Fruit fly (Drosophila melanogaster) whole organism, embryonic: Measurements from ENCODE around the gene kz.

Experiments used
- CG10147 ChIP-seq: fragments of 200-800 bp; sonication (Bioruptor generic); optimal IDR thresholded peaks from 2 replicates; lab custom pipeline; 2019; ENCODE audit warnings: missing biosample characterization, mild to moderate bottlenecking, missing genetic modification characterization, moderate library complexity
- CG10209 ChIP-seq: fragments of 200-800 bp; sonication (Bioruptor generic); optimal IDR thresholded peaks from 3 replicates; lab custom pipeline; 2017; ENCODE audit warnings: missing biosample characterization, mild to moderate bottlenecking, missing genetic modification characterization, missing genetic modification reagents
- CG10321 ChIP-seq: fragments of 200-800 bp; sonication (Bioruptor generic); IDR thresholded peaks from 2 replicates; pipeline ENCODE4 v1.3.6; 2022; ENCODE audit warnings: missing biosample characterization, missing genetic modification characterization
- CG10366 ChIP-seq: fragments of 200-800 bp; sonication (Bioruptor generic); IDR thresholded peaks from 2 replicates; pipeline ENCODE4 v1.3.6; 2022; ENCODE audit warnings: missing biosample characterization, missing genetic modification characterization
- CG11456 ChIP-seq: fragments of 200-800 bp; sonication (Bioruptor generic); IDR thresholded peaks from 3 replicates; pipeline ENCODE4 v1.3.6; 2022; ENCODE audit warnings: missing biosample characterization, missing genetic modification characterization
- CG11560 ChIP-seq: fragments of 200-800 bp; sonication (Bioruptor generic); IDR thresholded peaks from 3 replicates; pipeline ENCODE4 v1.3.6; 2022; ENCODE audit warnings: missing biosample characterization, missing genetic modification characterization
- CG11695 ChIP-seq: fragments of 200-800 bp; sonication (Bioruptor generic); IDR thresholded peaks from 3 replicates; pipeline ENCODE4 v1.3.6; 2022; ENCODE audit warnings: missing biosample characterization, missing genetic modification characterization
- CG11696 ChIP-seq: fragments of 200-800 bp; sonication (Bioruptor generic); IDR thresholded peaks from 2 replicates; pipeline ENCODE4 v1.3.6; 2022; ENCODE audit warnings: missing biosample characterization, missing genetic modification characterization
- CG12769 ChIP-seq: fragments of 200-800 bp; sonication (Bioruptor generic); optimal IDR thresholded peaks from 2 replicates; lab custom pipeline; 2019; ENCODE audit warnings: missing biosample characterization, mild to moderate bottlenecking, missing genetic modification characterization, moderate library complexity
- CG14014 ChIP-seq: fragments of 200-800 bp; sonication (Bioruptor generic); IDR thresholded peaks from 2 replicates; pipeline ENCODE4 v1.3.6; 2022; ENCODE audit warnings: missing biosample characterization, missing genetic modification characterization
- CG2120 ChIP-seq: fragments of 200-800 bp; sonication (Bioruptor generic); optimal IDR thresholded peaks from 3 replicates; lab custom pipeline; 2016; ENCODE audit warnings: missing biosample characterization, missing genetic modification characterization
- CG2678 ChIP-seq: fragments of 200-800 bp; sonication (Bioruptor generic); optimal IDR thresholded peaks from 3 replicates; lab custom pipeline; 2019; ENCODE audit warnings: missing biosample characterization, mild to moderate bottlenecking, missing genetic modification characterization, moderate library complexity
- CG32532 ChIP-seq: fragments of 200-800 bp; sonication (Bioruptor generic); IDR thresholded peaks from 2 replicates; pipeline ENCODE4 v1.3.6; 2022; ENCODE audit warnings: missing biosample characterization, missing genetic modification characterization
- CG3995 ChIP-seq: fragments of 200-800 bp; sonication (Bioruptor generic); optimal IDR thresholded peaks from 3 replicates; lab custom pipeline; 2016; ENCODE audit warnings: missing biosample characterization, missing genetic modification characterization
- CG43689 ChIP-seq: fragments of 200-800 bp; sonication (Bioruptor generic); IDR thresholded peaks from 2 replicates; pipeline ENCODE4 v1.3.6; 2022; ENCODE audit warnings: missing biosample characterization, missing genetic modification characterization
- CG4820 ChIP-seq: fragments of 200-800 bp; sonication (Bioruptor generic); optimal IDR thresholded peaks from 3 replicates; lab custom pipeline; 2016; ENCODE audit warnings: missing biosample characterization, missing genetic modification characterization
- CG5245 ChIP-seq: fragments of 200-800 bp; sonication (Bioruptor generic); optimal IDR thresholded peaks from 3 replicates; lab custom pipeline; 2016; ENCODE audit warnings: missing biosample characterization, missing genetic modification characterization
- CG6854 ChIP-seq: fragments of 200-800 bp; sonication (Bioruptor generic); optimal IDR thresholded peaks from 3 replicates; lab custom pipeline; 2017; ENCODE audit warnings: missing biosample characterization, mild to moderate bottlenecking, missing genetic modification characterization
- CG8281 ChIP-seq: fragments of 200-800 bp; sonication (Bioruptor generic); optimal IDR thresholded peaks from 2 replicates; lab custom pipeline; 2018; ENCODE audit warnings: missing biosample characterization, mild to moderate bottlenecking, missing genetic modification characterization, moderate library complexity
- CG8924 ChIP-seq: fragments of 200-800 bp; optimal IDR thresholded peaks from 3 replicates; lab custom pipeline; 2019; ENCODE audit warnings: missing biosample characterization, mild to moderate bottlenecking, missing genetic modification characterization, moderate library complexity
- D19B ChIP-seq: fragments of 200-800 bp; sonication (Bioruptor generic); optimal IDR thresholded peaks from 2 replicates; lab custom pipeline; 2017; ENCODE audit warnings: missing biosample characterization, mild to moderate bottlenecking, missing genetic modification characterization
- Dip3 ChIP-seq: fragments of 200-800 bp; sonication (Bioruptor generic); optimal IDR thresholded peaks from 3 replicates; lab custom pipeline; 2016; ENCODE audit warnings: missing biosample characterization, missing genetic modification characterization
- Dll ChIP-seq: fragments of 200-800 bp; sonication (Bioruptor generic); IDR thresholded peaks from 4 replicates; pipeline ENCODE4 v1.3.6; 2022; ENCODE audit warnings: missing biosample characterization, missing genetic modification characterization; ENCODE audit not compliant: partially characterized antibody
- Dref ChIP-seq: fragments of 200-800 bp; sonication (Bioruptor generic); IDR thresholded peaks from 2 replicates; pipeline ENCODE4 v1.3.6; 2022; ENCODE audit warnings: missing biosample characterization, missing genetic modification characterization
- Drgx ChIP-seq: fragments of 200-800 bp; sonication (Bioruptor generic); IDR thresholded peaks from 2 replicates; pipeline ENCODE4 v1.3.6; 2022; ENCODE audit warnings: missing biosample characterization, missing genetic modification characterization
- Eip74EF ChIP-seq, 2 experiments: fragments of 200-800 bp in 1 of 2; fragments of >200 bp in 1 of 2; sonication (Bioruptor generic) in 1 of 2; optimal IDR thresholded peaks; 2 replicates each; lab custom pipeline; 2017 to 2019; ENCODE audit warnings: missing biosample characterization in 2 of 2, missing genetic modification characterization in 2 of 2, mild to moderate bottlenecking in 1 of 2, moderate library complexity in 1 of 2
- Ets97D ChIP-seq: fragments of 200-800 bp; sonication (Bioruptor generic); optimal IDR thresholded peaks from 3 replicates; lab custom pipeline; 2016; ENCODE audit warnings: missing biosample characterization, missing genetic modification characterization
- Gsc ChIP-seq: fragments of 200-800 bp; sonication (Bioruptor generic); IDR thresholded peaks from 2 replicates; pipeline ENCODE4 v1.3.6; 2022; ENCODE audit warnings: missing biosample characterization, missing genetic modification characterization
- H15 ChIP-seq: fragments of 200-800 bp; sonication (Bioruptor generic); IDR thresholded peaks from 3 replicates; pipeline ENCODE4 v1.3.6; 2022; ENCODE audit warnings: missing biosample characterization, missing genetic modification characterization
- HHEX ChIP-seq: fragments of 200-800 bp; sonication (Bioruptor generic); optimal IDR thresholded peaks from 3 replicates; lab custom pipeline; 2017; ENCODE audit warnings: missing biosample characterization, mild to moderate bottlenecking, missing genetic modification characterization, missing genetic modification reagents
- Hmr ChIP-seq: fragments of 200-800 bp; sonication (Bioruptor generic); optimal IDR thresholded peaks from 3 replicates; lab custom pipeline; 2017; ENCODE audit warnings: mild to moderate bottlenecking, missing biosample characterization, missing genetic modification reagents, missing genetic modification characterization
- Myb ChIP-seq: fragments of 200-800 bp; sonication (Bioruptor generic); optimal IDR thresholded peaks from 2 replicates; lab custom pipeline; 2016; ENCODE audit warnings: missing biosample characterization, missing genetic modification characterization
- NC2α ChIP-seq: fragments of 200-800 bp; sonication (Bioruptor generic); optimal IDR thresholded peaks from 2 replicates; lab custom pipeline; 2016; ENCODE audit warnings: missing biosample characterization, missing genetic modification characterization
- Oaz ChIP-seq: fragments of 200-800 bp; sonication (Bioruptor generic); IDR thresholded peaks from 2 replicates; pipeline ENCODE4 v1.3.6; 2022; ENCODE audit warnings: missing biosample characterization, missing genetic modification characterization
- Oli ChIP-seq: fragments of 200-800 bp; sonication (Bioruptor generic); optimal IDR thresholded peaks from 2 replicates; lab custom pipeline; 2018; ENCODE audit warnings: missing biosample characterization, mild to moderate bottlenecking, missing genetic modification characterization, moderate library complexity
- Sry-δ ChIP-seq: fragments of 200-800 bp; sonication (Bioruptor generic); optimal IDR thresholded peaks from 2 replicates; lab custom pipeline; 2016; ENCODE audit warnings: missing biosample characterization, missing genetic modification characterization
- Taf1 ChIP-seq: fragments of 200-800 bp; sonication (Bioruptor generic); IDR thresholded peaks from 2 replicates; pipeline ENCODE4 v1.3.6; 2022; ENCODE audit warnings: missing biosample characterization, missing genetic modification characterization
- Trl ChIP-seq, 3 experiments: fragments of >200 bp in 2 of 3; fragments of 200-800 bp in 1 of 3; sonication (Bioruptor generic) in 1 of 3; optimal IDR thresholded peaks; 2 replicates in 1 of 3; 3 replicates in 2 of 3; lab custom pipeline; 2016 to 2017; ENCODE audit warnings: missing biosample characterization in 1 of 3, missing genetic modification characterization in 1 of 3
- Xrp1 ChIP-seq: fragments of 200-800 bp; sonication (Bioruptor generic); IDR thresholded peaks from 2 replicates; pipeline ENCODE4 v1.3.6; 2022; ENCODE audit warnings: missing biosample characterization, missing genetic modification characterization
- ab ChIP-seq: fragments of 200-800 bp; sonication (Bioruptor generic); optimal IDR thresholded peaks from 2 replicates; lab custom pipeline; 2016; ENCODE audit warnings: missing biosample characterization, missing genetic modification characterization
- amos ChIP-seq: fragments of 200-800 bp; sonication (Bioruptor generic); IDR thresholded peaks from 2 replicates; pipeline ENCODE4 v1.3.6; 2022; ENCODE audit warnings: missing biosample characterization, missing genetic modification characterization; ENCODE audit not compliant: partially characterized antibody
- chn ChIP-seq: fragments of 200-800 bp; sonication (Bioruptor generic); optimal IDR thresholded peaks from 2 replicates; lab custom pipeline; 2016; ENCODE audit warnings: missing biosample characterization, missing genetic modification characterization
- eyg ChIP-seq: fragments of 200-800 bp; sonication (Bioruptor generic); optimal IDR thresholded peaks from 3 replicates; lab custom pipeline; 2016; ENCODE audit warnings: missing biosample characterization, missing genetic modification characterization
- fd102C ChIP-seq: fragments of 200-800 bp; sonication (Bioruptor generic); optimal IDR thresholded peaks from 2 replicates; lab custom pipeline; 2018; ENCODE audit warnings: missing biosample characterization, mild to moderate bottlenecking, missing genetic modification characterization, moderate library complexity
- klu ChIP-seq: fragments of 200-800 bp; sonication (Bioruptor generic); IDR thresholded peaks from 2 replicates; pipeline ENCODE4 v1.3.6; 2022; ENCODE audit warnings: missing biosample characterization, missing genetic modification characterization
- knrl ChIP-seq: fragments of 200-800 bp; sonication (Bioruptor generic); IDR thresholded peaks from 3 replicates; pipeline ENCODE4 v1.3.6; 2022; ENCODE audit warnings: missing biosample characterization, missing genetic modification characterization; ENCODE audit not compliant: partially characterized antibody
- pum ChIP-seq: fragments of 200-800 bp; sonication (Bioruptor generic); optimal IDR thresholded peaks from 2 replicates; lab custom pipeline; 2016; ENCODE audit warnings: missing biosample characterization, missing genetic modification characterization
- schlank ChIP-seq: fragments of 200-800 bp; sonication (Bioruptor generic); optimal IDR thresholded peaks from 2 replicates; lab custom pipeline; 2018; ENCODE audit warnings: missing biosample characterization, mild to moderate bottlenecking, missing genetic modification characterization
- sens ChIP-seq: fragments of 200-800 bp; sonication (Bioruptor generic); peaks from one replicate; lab custom pipeline; 2016; ENCODE audit warnings: missing biosample characterization, missing genetic modification characterization
- tin ChIP-seq: fragments of 200-800 bp; sonication (Bioruptor generic); optimal IDR thresholded peaks from 3 replicates; lab custom pipeline; 2016; ENCODE audit warnings: missing biosample characterization, missing genetic modification characterization
- tio ChIP-seq: fragments of 200-800 bp; sonication (Bioruptor generic); optimal IDR thresholded peaks from 2 replicates; lab custom pipeline; 2017; ENCODE audit warnings: missing biosample characterization, missing genetic modification characterization, inconsistent platforms

kz gene

dm6 chrX:2258602-2259233 lies 16.9 kb upstream of the kz start (continued):
- TF ChIP-seq CG8281 (tag; lab: Kevin White, UChicago) = no peak
- TF ChIP-seq amos (GFP tag; lab: Robert Waterston, UW) = no peak
- no peak for TF ChIP-seq CG5245 (GFP tag; lab: Kevin White, UChicago)
- TF ChIP-seq Oli (tag; lab: Kevin White, UChicago) = no peak
- TF ChIP-seq schlank = no peak
- TF ChIP-seq CG10209 (GFP tag; lab: Kevin White, UChicago) = no peak
- no peak for TF ChIP-seq eyg (GFP tag; lab: Kevin White, UChicago)
- peak; percentile 43; the same call in 1 of the 2 replicates for TF ChIP-seq CG11696 (GFP tag; lab: Robert Waterston, UW)
- no peak for TF ChIP-seq Trl (optimal IDR thresholded peaks at IDR 0.05; lab: Kevin White, UChicago)
- no peak for TF ChIP-seq Trl (GFP tag; optimal IDR thresholded peaks at IDR 0.05; lab: Kevin White, UChicago)
- TF ChIP-seq CG11456 (GFP tag; lab: Robert Waterston, UW) = no peak
- no peak for TF ChIP-seq knrl
- no peak for TF ChIP-seq Eip74EF (GFP tag; optimal IDR thresholded peaks at IDR 0.05; lab: Kevin White, UChicago)
- TF ChIP-seq Taf1 (GFP tag; lab: Robert Waterston, UW) = no peak
- no peak for TF ChIP-seq klu (GFP tag; lab: Robert Waterston, UW)
- TF ChIP-seq sens = peak; percentile 21
- no peak for TF ChIP-seq Oaz (GFP tag; lab: Robert Waterston, UW)
- no peak for TF ChIP-seq CG8924 (tag; lab: Kevin White, UChicago)
- TF ChIP-seq Xrp1 = no peak
- TF ChIP-seq CG32532 (GFP tag; lab: Robert Waterston, UW) = no peak
- TF ChIP-seq Sry-δ (GFP tag; lab: Kevin White, UChicago) = no peak
- TF ChIP-seq CG14014 (GFP tag; lab: Robert Waterston, UW) = no peak
- no peak for TF ChIP-seq CG11560 (tag; lab: Robert Waterston, UW)
- TF ChIP-seq CG10366 = no peak
- TF ChIP-seq CG10321 (GFP tag; lab: Robert Waterston, UW) = no peak
- TF ChIP-seq Myb = peak; percentile 29
- no peak for TF ChIP-seq pum (GFP tag; lab: Kevin White, UChicago)
- no peak for TF ChIP-seq CG4820
- TF ChIP-seq fd102C = no peak
- no peak for TF ChIP-seq chn (GFP tag; lab: Kevin White, UChicago)
- no peak for TF ChIP-seq ab
- no peak for TF ChIP-seq CG43689
- TF ChIP-seq tin (GFP tag; lab: Kevin White, UChicago) = no peak
- no peak for TF ChIP-seq CG6854 (GFP tag; lab: Kevin White, UChicago)
- TF ChIP-seq CG3995 (GFP tag; lab: Kevin White, UChicago) = no peak
- peak; percentile 41; the same call in 1 of the 2 replicates for TF ChIP-seq Drgx (GFP tag; lab: Robert Waterston, UW)
- TF ChIP-seq tio (GFP tag; lab: Kevin White, UChicago) = no peak
- TF ChIP-seq Dip3 = no peak
- peak; percentile 0 for TF ChIP-seq CG2678 (tag; lab: Kevin White, UChicago)
- TF ChIP-seq NC2α = no peak
- peak; percentile 38 for TF ChIP-seq Hmr (GFP tag; lab: Kevin White, UChicago)
- no peak for TF ChIP-seq Gsc (GFP tag; lab: Robert Waterston, UW)
- no peak for TF ChIP-seq D19B (GFP tag; lab: Kevin White, UChicago)
- TF ChIP-seq Dll (GFP tag; lab: Robert Waterston, UW) = no peak
- no peak for TF ChIP-seq CG10147 (GFP tag; lab: Kevin White, UChicago)
- TF ChIP-seq CG2120 (GFP tag; lab: Kevin White, UChicago) = peak; percentile 20
- peak; percentile 54 for TF ChIP-seq Ets97D (GFP tag; lab: Kevin White, UChicago)
- TF ChIP-seq CG12769 (tag; lab: Kevin White, UChicago) = no peak
- no peak for TF ChIP-seq Dref (GFP tag; lab: Robert Waterston, UW)
- no peak for TF ChIP-seq H15
- TF ChIP-seq HHEX (GFP tag; lab: Kevin White, UChicago) = no peak
- TF ChIP-seq CG11695 (GFP tag; lab: Robert Waterston, UW) = no peak
